Worm (Caenorhabditis elegans) whole organism, L3 larva: Measurements from ENCODE around the gene B0035.22.

Source experiments
- aly-2 ChIP-seq: fragments of 150-350 bp; optimal IDR thresholded peaks from 2 replicates; lab custom pipeline; 2014; ENCODE audit warnings: missing biosample characterization, missing genetic modification characterization
- ama-1 ChIP-seq: fragments of 150-350 bp; optimal IDR thresholded peaks from 2 replicates; lab custom pipeline; 2018
- ceh-16 ChIP-seq: sonication (generic microtip); optimal IDR thresholded peaks from 2 replicates; lab custom pipeline; 2017; ENCODE audit warnings: missing biosample characterization, missing genetic modification characterization
- ceh-28 ChIP-seq: fragments of 150-350 bp; optimal IDR thresholded peaks from 2 replicates; lab custom pipeline; 2014; ENCODE audit warnings: missing biosample characterization, missing genetic modification reagents, missing genetic modification characterization
- ceh-9 ChIP-seq: sonication (generic microtip); optimal IDR thresholded peaks from 2 replicates; lab custom pipeline; 2018; ENCODE audit warnings: missing biosample characterization, missing genetic modification characterization
- elt-1 ChIP-seq: fragments of 150-350 bp; optimal IDR thresholded peaks from 2 replicates; lab custom pipeline; 2014; ENCODE audit warnings: missing biosample characterization, missing genetic modification characterization
- fkh-10 ChIP-seq: sonication (generic microtip); optimal IDR thresholded peaks from 2 replicates; lab custom pipeline; 2017; ENCODE audit warnings: missing biosample characterization, missing genetic modification reagents, missing genetic modification characterization
- hmg-11 ChIP-seq: sonication (generic microtip); optimal IDR thresholded peaks from 2 replicates; lab custom pipeline; 2016; ENCODE audit warnings: missing genetic modification characterization, missing compliant biosample characterization
- lin-15B ChIP-seq: fragments of 150-350 bp; optimal IDR thresholded peaks from 2 replicates; lab custom pipeline; 2014; ENCODE audit warnings: missing biosample characterization, missing genetic modification characterization
- lin-39 ChIP-seq: fragments of 150-350 bp; optimal IDR thresholded peaks from 2 replicates; lab custom pipeline; 2018; ENCODE audit warnings: missing biosample characterization, missing genetic modification reagents, missing genetic modification characterization
- lsy-12 ChIP-seq: sonication (generic microtip); optimal IDR thresholded peaks from 2 replicates; lab custom pipeline; 2016; ENCODE audit warnings: mild to moderate bottlenecking, missing genetic modification characterization, missing compliant biosample characterization
- mml-1 ChIP-seq: fragments of 150-350 bp; sonication (generic microtip); optimal IDR thresholded peaks from 3 replicates; lab custom pipeline; 2014; ENCODE audit warnings: missing biosample characterization, missing genetic modification characterization
- nfya-1 ChIP-seq: sonication (generic microtip); optimal IDR thresholded peaks from 2 replicates; lab custom pipeline; 2017; ENCODE audit warnings: missing genetic modification characterization, mild to moderate bottlenecking, missing compliant biosample characterization, antibody characterized with exemption, moderate library complexity; ENCODE audit not compliant: insufficient read depth
- nhr-11 ChIP-seq: fragments of 150-350 bp; optimal IDR thresholded peaks from 2 replicates; lab custom pipeline; 2014; ENCODE audit warnings: missing biosample characterization, missing genetic modification characterization
- nhr-23 ChIP-seq: fragments of 150-350 bp; optimal IDR thresholded peaks from 2 replicates; lab custom pipeline; 2014; ENCODE audit warnings: missing biosample characterization, missing genetic modification reagents, missing genetic modification characterization
- nhr-28 ChIP-seq: fragments of 150-350 bp; optimal IDR thresholded peaks from 2 replicates; lab custom pipeline; 2014; ENCODE audit warnings: missing biosample characterization, missing genetic modification characterization
- nhr-43 ChIP-seq: sonication (generic microtip); optimal IDR thresholded peaks from 2 replicates; lab custom pipeline; 2016; ENCODE audit warnings: mild to moderate bottlenecking, missing genetic modification characterization, missing compliant biosample characterization; ENCODE audit not compliant: poor library complexity, severe bottlenecking
- nhr-67 ChIP-seq: fragments of 150-350 bp; optimal IDR thresholded peaks from 2 replicates; lab custom pipeline; 2014; ENCODE audit warnings: missing biosample characterization, missing genetic modification characterization
- nhr-77 ChIP-seq: fragments of 150-350 bp; optimal IDR thresholded peaks from 2 replicates; lab custom pipeline; 2014; ENCODE audit warnings: missing biosample characterization, missing genetic modification characterization
- pha-4 ChIP-seq: fragments of 150-350 bp; optimal IDR thresholded peaks from 2 replicates; lab custom pipeline; 2014; ENCODE audit warnings: missing biosample characterization, missing genetic modification reagents, missing genetic modification characterization
- sea-2 ChIP-seq: fragments of 150-350 bp; sonication (generic microtip); optimal IDR thresholded peaks from 4 replicates; lab custom pipeline; 2014; ENCODE audit warnings: missing biosample characterization, missing genetic modification reagents, missing genetic modification characterization
- tbx-2 ChIP-seq: sonication (generic microtip); optimal IDR thresholded peaks from 2 replicates; lab custom pipeline; 2016; ENCODE audit warnings: mild to moderate bottlenecking, missing genetic modification characterization, missing compliant biosample characterization
- unc-39 ChIP-seq: sonication (generic microtip); optimal IDR thresholded peaks from 4 replicates; lab custom pipeline; 2017; ENCODE audit warnings: missing biosample characterization, missing genetic modification characterization
- ztf-11 ChIP-seq: fragments of 150-350 bp; optimal IDR thresholded peaks from 2 replicates; lab custom pipeline; 2014; ENCODE audit warnings: missing biosample characterization, missing genetic modification characterization

Gene B0035.22

ce11 chrIV:11340735-11341443 is 25.9 kb downstream of the B0035.22 start:
- TF ChIP-seq ama-1 (lab: Kevin White, UChicago), result no peak
- TF ChIP-seq pha-4 (tag; lab: Kevin White, UChicago), result no peak
- TF ChIP-seq ceh-28 (tag; lab: Kevin White, UChicago), result no peak
- TF ChIP-seq, all 47 proteins: peak for 0

DNA sequence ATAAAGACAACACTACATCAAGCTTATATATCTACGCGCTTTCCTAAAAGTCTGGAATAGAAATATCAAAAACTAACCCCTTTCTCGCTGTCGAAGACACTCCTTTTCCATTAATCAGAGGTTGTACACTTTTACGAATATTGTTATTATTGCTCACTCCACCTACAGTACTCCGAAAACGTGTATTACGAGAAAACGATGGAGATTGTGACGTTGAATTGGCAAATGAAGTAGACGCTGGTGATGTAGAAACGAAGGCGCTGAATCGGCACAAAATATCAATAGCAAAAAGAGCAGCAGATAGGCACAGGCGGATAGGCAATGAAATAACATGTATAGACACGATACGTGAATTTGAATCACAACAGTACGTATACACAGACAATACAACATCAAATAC is 29.3 kb downstream of the B0035.22 start:
- TF ChIP-seq lin-15B (tag; lab: Kevin White, UChicago), result no peak

DNA sequence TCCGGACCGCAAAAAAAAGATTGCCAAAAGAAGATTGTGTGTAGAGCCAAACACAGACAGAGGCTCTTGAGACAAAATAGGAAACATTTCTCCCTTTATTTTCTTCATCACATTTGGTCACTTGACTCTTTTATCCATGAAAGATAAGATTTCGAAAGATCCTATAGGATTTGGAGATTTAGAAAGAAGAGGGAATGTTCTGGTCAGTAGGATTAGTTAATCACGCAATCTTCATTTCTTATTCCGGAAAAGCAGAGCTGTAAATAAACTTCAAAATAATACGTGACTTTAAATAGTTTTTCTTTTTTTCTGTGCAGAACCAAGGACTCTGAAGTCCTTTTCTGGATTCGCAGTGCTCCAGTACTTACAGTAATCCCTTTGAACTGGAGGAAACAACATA is 32.3 kb downstream of the B0035.22 start:
- TF ChIP-seq aly-2 (tag; lab: Kevin White, UChicago) (no peak), nfya-1 (tag; lab: Kevin White, UChicago) (peak; percentile 7), fkh-10 (GFP tag; lab: Kevin White, UChicago) (no peak), elt-1 (peak; percentile 43), nhr-77 (tag; lab: Kevin White, UChicago) (no peak), tbx-2 (tag; lab: Kevin White, UChicago) (no peak)
- TF ChIP-seq, all 47 proteins: peak for 2

DNA sequence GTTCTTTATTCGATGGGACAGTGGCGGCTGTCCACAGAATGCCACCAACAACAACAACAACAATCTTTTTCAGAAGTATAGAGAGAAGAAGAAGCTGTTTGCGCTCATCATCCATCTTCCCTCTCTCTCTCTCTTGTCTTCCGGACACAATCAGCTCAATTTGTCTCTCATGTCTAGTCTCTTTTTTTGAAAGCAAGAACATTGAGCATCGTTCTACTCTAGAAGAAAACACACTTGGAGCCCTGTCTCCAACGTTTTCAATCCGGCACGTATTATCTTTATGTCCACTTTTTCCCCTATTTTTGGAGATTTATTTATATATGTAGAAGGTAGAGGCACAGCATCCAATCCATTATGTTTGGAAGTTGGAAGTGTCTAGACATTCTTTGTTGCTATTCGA is 33.9 kb downstream of the B0035.22 start:
- TF ChIP-seq nhr-43 (tag; lab: Kevin White, UChicago) (no peak), ceh-28 (tag; lab: Kevin White, UChicago) (no peak), lin-39 (peak; percentile 69), lin-15B (tag; lab: Kevin White, UChicago) (no peak), nfya-1 (tag; lab: Kevin White, UChicago) (no peak), nhr-67 (tag; lab: Kevin White, UChicago) (no peak)

DNA sequence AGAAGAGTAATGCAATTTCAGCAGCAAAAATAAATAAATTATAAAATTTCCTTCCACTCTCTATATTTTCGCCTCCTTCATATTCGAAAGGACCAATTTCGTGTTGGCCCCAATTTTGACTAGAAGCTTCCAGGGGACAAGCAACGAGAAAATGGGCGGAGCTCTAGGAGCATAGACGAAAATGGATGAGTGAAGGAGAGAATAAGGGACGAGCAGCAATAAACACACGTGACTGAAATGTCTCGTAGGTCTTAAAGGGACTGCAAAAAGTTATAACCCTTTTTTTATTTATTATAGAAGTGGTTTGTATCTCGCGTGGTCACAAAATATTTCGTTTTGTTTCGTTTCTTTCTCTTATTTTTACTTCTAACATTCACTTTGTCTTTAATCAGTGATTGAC is 34.8 kb downstream of the B0035.22 start:
- TF ChIP-seq sea-2, result no peak
- TF ChIP-seq nfya-1 (tag; lab: Kevin White, UChicago), result peak; percentile 41
- TF ChIP-seq lin-39, result peak; percentile 62

DNA sequence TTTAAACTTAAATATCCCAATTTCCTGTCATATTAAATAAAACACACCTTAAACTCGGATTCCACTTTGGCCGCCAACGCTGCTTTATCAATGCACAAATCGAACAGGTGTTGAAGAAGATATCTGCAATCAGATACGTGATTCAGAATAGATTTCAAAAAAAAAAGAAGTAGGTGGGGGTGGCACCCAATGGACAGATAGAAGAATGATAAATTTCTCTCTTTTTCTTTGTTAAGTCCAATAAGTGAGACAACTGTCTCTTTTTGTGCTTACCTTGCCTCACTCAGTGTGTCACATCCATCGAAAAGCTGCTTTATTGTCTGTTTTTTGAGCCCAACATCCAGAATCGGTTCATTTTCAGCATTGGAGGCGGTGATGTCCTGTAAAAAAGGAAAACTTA is 35.9 kb downstream of the B0035.22 start:
- TF ChIP-seq nfya-1 (tag; lab: Kevin White, UChicago) (peak; percentile 13), lin-39 (peak; percentile 29), pha-4 (tag; lab: Kevin White, UChicago) (no peak), ztf-11 (tag; lab: Kevin White, UChicago) (no peak), unc-39 (no peak)

DNA sequence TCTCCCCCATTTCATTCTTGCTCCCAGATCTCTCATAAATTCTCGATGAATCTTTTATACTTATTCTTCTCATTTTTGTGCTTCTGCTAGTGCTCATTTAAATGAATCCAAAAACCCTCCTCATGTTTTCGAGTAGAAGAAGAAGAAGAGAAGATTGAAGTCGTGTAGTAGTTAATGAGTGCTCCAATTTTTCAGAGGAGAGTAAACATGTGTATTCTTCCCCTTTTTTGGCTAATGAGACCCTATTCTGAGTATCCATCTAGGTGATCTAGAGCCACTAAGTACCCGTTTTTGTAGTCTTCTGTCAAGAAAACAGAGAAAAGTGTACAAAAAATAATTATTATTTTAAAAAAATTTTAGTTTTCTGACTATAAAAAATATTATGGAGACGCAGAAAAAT is 36.6 kb downstream of the B0035.22 start:
- TF ChIP-seq nfya-1 (tag; lab: Kevin White, UChicago), result no peak
- no peak for TF ChIP-seq ama-1 (lab: Kevin White, UChicago)
- no peak for TF ChIP-seq pha-4 (tag; lab: Kevin White, UChicago)
- no peak for TF ChIP-seq tbx-2 (tag; lab: Kevin White, UChicago)
- no peak for TF ChIP-seq sea-2
- no peak for TF ChIP-seq ceh-16 (tag; lab: Kevin White, UChicago)
- no peak for TF ChIP-seq hmg-11 (tag; lab: Kevin White, UChicago)
- no peak for TF ChIP-seq lsy-12
- no peak for TF ChIP-seq aly-2 (tag; lab: Kevin White, UChicago)
- no peak for TF ChIP-seq nhr-23
- TF ChIP-seq ceh-9, result no peak
- no peak for TF ChIP-seq nhr-28 (tag; lab: Kevin White, UChicago)
- TF ChIP-seq mml-1, result no peak
- no peak for TF ChIP-seq unc-39

- peak; percentile 8 for TF ChIP-seq nhr-11 (tag; lab: Kevin White, UChicago)
- no peak for TF ChIP-seq fkh-10 (GFP tag; lab: Kevin White, UChicago)
Measured at ce11 chrIV:11352768-11353167, 37.8 kb downstream of the B0035.22 start.
